Worm (Caenorhabditis elegans): ENCODE measurements around the gene B0361.9.

B0361.9 gene

DNA sequence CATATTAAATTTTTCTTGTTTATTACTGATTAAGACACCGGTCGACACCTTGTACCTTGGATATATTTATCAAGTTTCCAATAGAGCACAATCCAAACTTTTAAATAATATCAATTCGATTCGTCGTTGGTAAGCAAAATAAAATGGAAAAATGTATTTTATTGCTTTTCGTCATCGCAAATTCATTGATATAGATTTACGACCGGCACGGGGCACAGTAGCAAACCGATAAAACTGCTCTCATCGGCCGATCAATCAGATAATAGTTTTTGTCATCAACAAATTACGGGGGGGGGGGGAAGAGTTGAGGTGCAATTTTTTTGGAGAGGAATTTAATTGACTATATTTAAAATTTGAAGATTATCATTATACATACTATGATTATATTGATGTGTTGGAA lies 23.9 kb upstream of the B0361.9 start:
- TF ChIP-seq ceh-9 (tag; optimal IDR thresholded peaks at IDR 0.05): no peak
- TF ChIP-seq nhr-76 (tag; optimal IDR thresholded peaks at IDR 0.05): no peak
- TF ChIP-seq pqm-1 (tag; optimal IDR thresholded peaks at IDR 0.05): peak; percentile 1
- no peak for TF ChIP-seq nhr-25 (tag; optimal IDR thresholded peaks at IDR 0.05)
- no peak for TF ChIP-seq zag-1 (tag; optimal IDR thresholded peaks at IDR 0.05)
- TF ChIP-seq elt-2 (tag; optimal IDR thresholded peaks at IDR 0.05): peak; percentile 69
- no peak for TF ChIP-seq nfya-1 (tag; optimal IDR thresholded peaks at IDR 0.05; ENCODE audit: insufficient read depth)

DNA sequence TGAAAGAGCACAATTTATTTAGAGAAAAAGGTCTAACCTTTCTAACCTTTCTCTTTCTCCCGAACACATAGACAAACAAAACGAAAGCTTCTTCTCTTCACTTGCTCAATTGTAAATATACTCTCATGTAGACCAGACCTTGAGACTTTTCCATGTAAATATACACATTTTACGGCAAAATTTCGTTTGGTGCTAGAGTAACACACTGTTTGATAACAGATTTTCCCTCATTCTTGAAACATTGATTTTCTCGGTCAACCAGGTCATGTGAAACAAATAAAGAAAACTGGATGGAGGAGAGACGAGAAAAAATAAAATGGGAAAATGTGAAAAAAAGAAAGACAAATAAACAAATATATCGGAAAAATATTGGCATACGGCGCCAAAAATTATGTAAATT lies 22.6 kb upstream of the B0361.9 start:
- TF ChIP-seq pqm-1 (tag; optimal IDR thresholded peaks at IDR 0.05): peak; percentile 34
- peak; percentile 55 for TF ChIP-seq elt-2 (tag; optimal IDR thresholded peaks at IDR 0.05)
- TF ChIP-seq pha-4 (tag; optimal IDR thresholded peaks at IDR 0.05): peak; percentile 99
- TF ChIP-seq unc-62 (GFP tag; optimal IDR thresholded peaks at IDR 0.05): no peak
- TF ChIP-seq nhr-43 (tag; optimal IDR thresholded peaks at IDR 0.05; ENCODE audit: poor library complexity, severe bottlenecking): no peak

DNA sequence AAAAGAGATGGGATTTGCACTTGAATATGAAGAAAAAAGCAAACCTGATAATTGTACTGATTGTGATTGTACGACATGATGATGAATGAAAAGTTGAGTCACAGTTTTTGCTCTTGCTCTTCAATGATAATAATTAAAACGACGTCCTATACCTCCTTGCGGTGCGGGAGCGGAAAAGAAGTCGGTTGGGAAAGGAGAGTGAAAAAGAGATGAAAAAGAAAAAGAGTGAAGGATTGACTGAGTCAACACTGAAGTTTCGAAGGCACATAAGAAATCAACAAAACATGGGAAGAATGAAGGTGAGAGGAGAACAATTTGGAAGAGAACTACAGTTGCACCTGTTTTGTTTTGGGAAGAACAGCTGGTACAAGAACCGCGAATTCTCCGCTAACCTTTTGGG lies 20.0 kb upstream of the B0361.9 start, which contains the start of gene F56C9.8:
F56C9.8 (minus strand) TSS at position 120 of the 400 bp plus-strand sequence.
- TF ChIP-seq pqm-1 (tag; optimal IDR thresholded peaks at IDR 0.05) (peak; percentile 69), elt-2 (tag; optimal IDR thresholded peaks at IDR 0.05) (peak; percentile 18), pha-4 (tag; optimal IDR thresholded peaks at IDR 0.05) (peak; percentile 77), nhr-11 (tag; optimal IDR thresholded peaks at IDR 0.05) (no peak), ztf-11 (tag; optimal IDR thresholded peaks at IDR 0.05) (no peak)

DNA sequence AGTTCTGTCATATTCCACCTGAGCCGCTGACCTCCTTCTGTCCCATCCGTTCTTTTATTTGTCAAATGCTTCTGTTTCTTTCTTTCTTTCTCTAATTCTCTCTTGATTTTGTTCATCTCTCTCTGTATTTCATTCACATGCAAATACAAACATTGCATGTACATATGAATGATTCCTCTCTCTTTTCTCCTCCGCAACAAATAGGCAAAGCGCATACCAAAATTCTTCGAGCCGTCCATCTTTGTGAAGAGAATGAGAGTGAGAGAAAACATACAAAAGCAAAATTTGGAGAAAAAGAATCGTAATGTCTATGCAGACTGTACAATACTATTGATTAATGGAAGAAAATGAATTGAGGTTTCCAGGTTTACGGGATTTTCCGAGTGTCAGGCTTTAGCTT lies 17.9 kb upstream of the B0361.9 start:
- TF ChIP-seq lsy-12 (tag; optimal IDR thresholded peaks at IDR 0.05): no peak
- TF ChIP-seq elt-3 (tag; optimal IDR thresholded peaks at IDR 0.05): no peak
- TF ChIP-seq elt-2 (tag; optimal IDR thresholded peaks at IDR 0.05): peak; percentile 32
- TF ChIP-seq pha-4 (tag; optimal IDR thresholded peaks at IDR 0.05): peak; percentile 74
- TF ChIP-seq nhr-25 (tag; optimal IDR thresholded peaks at IDR 0.05): no peak
- no peak for TF ChIP-seq nhr-28 (tag; optimal IDR thresholded peaks at IDR 0.05)
- TF ChIP-seq ceh-16 (tag; optimal IDR thresholded peaks at IDR 0.05): no peak
- no peak for TF ChIP-seq pqm-1 (tag; optimal IDR thresholded peaks at IDR 0.05)
- TF ChIP-seq nhr-237 (tag; optimal IDR thresholded peaks at IDR 0.05): no peak
- no peak for TF ChIP-seq fkh-10 (GFP tag; optimal IDR thresholded peaks at IDR 0.05)

DNA sequence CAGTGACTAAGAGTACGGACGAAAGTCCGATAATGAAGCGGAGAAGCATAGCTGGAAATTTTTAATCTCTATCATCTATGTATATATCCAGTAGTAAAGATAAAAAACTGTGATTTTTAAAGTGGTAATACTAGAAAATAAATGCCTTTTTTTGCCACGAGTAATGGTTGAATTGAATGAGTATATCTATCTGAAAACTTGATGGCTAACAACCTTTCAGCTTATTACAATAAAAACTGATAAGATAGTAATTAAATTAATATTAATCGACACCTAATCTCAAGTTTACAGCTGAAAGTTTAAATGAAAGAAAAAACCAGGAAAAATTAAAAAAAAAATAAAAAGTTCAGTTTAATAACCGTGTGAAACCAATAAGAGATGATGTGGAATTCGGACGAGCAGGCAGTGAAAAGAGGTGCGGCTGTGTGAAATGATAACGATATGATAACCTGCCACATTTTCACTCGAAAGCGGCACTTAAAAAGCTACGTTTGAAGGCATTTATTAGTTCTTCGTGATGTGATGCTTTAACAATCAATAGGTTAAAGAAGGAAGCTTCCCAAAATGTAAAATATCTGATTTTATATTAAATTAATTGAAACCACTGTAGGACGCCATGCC lies 15.6 kb upstream of the B0361.9 start, which contains the start of gene nspg-6:
nspg-6 (minus strand) TSS at position 51 of the 621 bp plus-strand sequence.
- TF ChIP-seq nfya-1 (tag; optimal IDR thresholded peaks at IDR 0.05; ENCODE audit: insufficient read depth) (no peak), elt-2 (tag; optimal IDR thresholded peaks at IDR 0.05) (peak; percentile 81), pqm-1 (tag; optimal IDR thresholded peaks at IDR 0.05) (peak; percentile 48)

DNA sequence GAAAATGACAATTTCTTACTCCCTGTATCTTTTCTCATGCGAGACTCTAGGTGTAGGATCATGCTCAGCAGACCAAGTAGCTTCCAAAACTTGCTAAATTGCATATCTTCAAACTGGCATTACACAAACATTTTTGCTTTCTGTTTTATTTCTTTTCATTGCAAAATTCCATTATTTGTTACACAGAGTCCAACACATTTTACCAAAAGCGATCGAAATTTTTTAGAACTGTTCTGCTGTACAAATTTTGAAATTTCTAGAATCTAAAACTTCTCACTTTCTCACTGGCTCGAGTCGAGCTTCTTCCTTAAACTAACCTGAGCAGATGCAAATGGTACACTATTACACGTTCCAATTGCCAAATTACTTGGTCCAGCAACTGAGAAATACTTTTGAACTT lies 15.0 kb upstream of the B0361.9 start:
- TF ChIP-seq lin-39 (tag; optimal IDR thresholded peaks at IDR 0.05) (no peak), egl-5 (tag; optimal IDR thresholded peaks at IDR 0.05) (no peak), nhr-237 (tag; optimal IDR thresholded peaks at IDR 0.05) (no peak), eor-1 (tag; optimal IDR thresholded peaks at IDR 0.05) (no peak), elt-2 (tag; optimal IDR thresholded peaks at IDR 0.05) (no peak), nhr-25 (tag; optimal IDR thresholded peaks at IDR 0.05) (no peak), egl-27 (tag; optimal IDR thresholded peaks at IDR 0.05) (no peak), mml-1 (tag; optimal IDR thresholded peaks at IDR 0.05) (no peak), ceh-28 (tag; optimal IDR thresholded peaks at IDR 0.05) (no peak), nhr-76 (tag; optimal IDR thresholded peaks at IDR 0.05) (no peak), unc-62 (GFP tag; optimal IDR thresholded peaks at IDR 0.05) (no peak), fkh-2 (tag; optimal IDR thresholded peaks at IDR 0.05) (no peak), snpc-4 (tag; optimal IDR thresholded peaks at IDR 0.05) (no peak), ama-1 (optimal IDR thresholded peaks at IDR 0.05) (no peak), zag-1 (tag; optimal IDR thresholded peaks at IDR 0.05) (no peak), nfya-1 (tag; optimal IDR thresholded peaks at IDR 0.05; ENCODE audit: insufficient read depth) (no peak), hmg-11 (tag; optimal IDR thresholded peaks at IDR 0.05) (no peak), pha-4 (tag; optimal IDR thresholded peaks at IDR 0.05) (no peak), lin-15B (tag; optimal IDR thresholded peaks at IDR 0.05) (no peak), daf-12 (tag; optimal IDR thresholded peaks at IDR 0.05) (no peak)
